Worm (Caenorhabditis elegans): ENCODE measurements around the gene ZK930.2.

ce11 chrII:11926501-11926900 is 33.3 kb upstream of the ZK930.2 start:
- TF ChIP-seq ceh-82 (tag; optimal IDR thresholded peaks at IDR 0.05) = no peak
- no peak for TF ChIP-seq lin-13 (GFP tag; optimal IDR thresholded peaks at IDR 0.05)
- no peak for TF ChIP-seq attf-4 (tag; optimal IDR thresholded peaks at IDR 0.05)
- TF ChIP-seq unc-39 (tag; optimal IDR thresholded peaks at IDR 0.05) = no peak
- TF ChIP-seq T20F7.1 (GFP tag; optimal IDR thresholded peaks at IDR 0.05) = no peak
- no peak for TF ChIP-seq zag-1 (tag; optimal IDR thresholded peaks at IDR 0.05)
- no peak for TF ChIP-seq mep-1 (tag; optimal IDR thresholded peaks at IDR 0.05)
- no peak for TF ChIP-seq mes-2 (tag; optimal IDR thresholded peaks at IDR 0.05; ENCODE audit: poor library complexity, severe bottlenecking)
- no peak for TF ChIP-seq duxl-1 (tag; optimal IDR thresholded peaks at IDR 0.05; ENCODE audit: poor library complexity)

Measured in whole organism, L4 larva.